Fruit fly (Drosophila melanogaster) whole organism, larva: ENCODE data around the gene CG32819.
"Not testable (repeated sequence)": the region's sequence is repeated elsewhere in the genome, so short reads cannot be mapped to it uniquely, and the experiment has no call there.

Source experiments
- noc ChIP-seq: fragments of 200-800 bp; sonication (Bioruptor generic); optimal IDR thresholded peaks from 3 replicates; lab custom pipeline; 2019; ENCODE audit warnings: missing biosample characterization, mild to moderate bottlenecking, missing genetic modification characterization, moderate library complexity

The CG32819 gene

DNA sequence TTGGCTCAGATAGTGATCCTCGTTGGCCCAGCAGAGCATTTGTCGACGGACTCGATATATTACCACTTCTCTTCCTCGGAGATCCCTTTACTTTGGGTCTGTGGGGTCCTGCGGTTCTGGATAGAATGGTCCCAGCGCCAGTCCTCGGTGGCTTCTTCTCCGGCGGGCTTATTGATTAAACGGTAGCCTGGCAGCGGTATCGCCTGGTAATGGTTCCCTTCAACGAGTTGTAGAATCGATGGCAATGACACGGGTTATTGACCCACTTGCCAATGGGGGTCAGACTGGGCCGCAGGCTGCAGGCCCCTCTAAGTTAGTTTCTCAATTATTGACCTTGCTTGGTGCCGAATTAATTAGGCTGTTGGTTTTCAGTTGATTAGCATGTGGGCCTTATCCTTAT, at the start of gene CG32819:
Gene CG32819, minus strand, starts transcription at position 101 of the 400 bp plus-strand sequence.
- not testable (repeated sequence) for TF ChIP-seq noc (tag; lab: Kevin White, UChicago)

DNA sequence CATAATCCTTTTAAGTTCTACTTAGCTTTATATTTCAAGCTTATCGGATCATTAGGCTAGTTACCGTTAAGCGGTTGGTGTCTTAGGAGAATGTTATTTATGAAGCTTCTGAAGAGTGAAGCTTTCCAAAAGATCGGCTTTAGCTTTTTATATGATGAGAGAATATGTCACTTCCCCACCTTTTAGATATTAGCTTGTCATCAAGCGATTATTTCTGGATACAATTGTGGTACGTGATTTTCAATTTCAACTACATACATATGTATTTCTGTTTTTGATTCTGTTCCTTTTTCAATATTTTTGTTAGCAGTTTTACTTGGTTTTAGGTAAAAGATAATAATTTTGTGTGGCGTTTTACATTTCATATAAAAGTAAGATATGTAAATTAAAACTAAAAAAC, 11.9 kb upstream of the CG32819 start:
- no peak for TF ChIP-seq noc (tag; lab: Kevin White, UChicago)

DNA sequence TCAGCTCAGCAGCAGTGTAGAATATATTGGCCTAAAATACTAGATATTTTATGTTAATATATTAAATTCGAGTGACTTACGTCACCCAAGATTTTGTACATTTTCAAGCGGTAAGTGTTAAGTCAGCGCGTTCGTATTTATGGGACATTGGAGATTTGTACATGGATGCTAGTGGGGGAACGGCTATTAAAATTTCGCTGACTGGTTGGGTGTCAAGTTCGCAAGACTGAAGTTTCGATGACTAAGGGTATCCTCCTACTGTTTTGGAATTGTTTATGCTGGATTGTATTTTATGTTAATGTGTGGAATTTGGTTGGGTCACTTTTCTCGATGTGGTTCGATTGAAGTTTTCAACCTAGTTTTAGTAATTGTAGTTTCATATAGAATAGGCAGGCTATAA, 11.3 kb upstream of the CG32819 start:
- no peak for TF ChIP-seq noc (tag; lab: Kevin White, UChicago)

DNA sequence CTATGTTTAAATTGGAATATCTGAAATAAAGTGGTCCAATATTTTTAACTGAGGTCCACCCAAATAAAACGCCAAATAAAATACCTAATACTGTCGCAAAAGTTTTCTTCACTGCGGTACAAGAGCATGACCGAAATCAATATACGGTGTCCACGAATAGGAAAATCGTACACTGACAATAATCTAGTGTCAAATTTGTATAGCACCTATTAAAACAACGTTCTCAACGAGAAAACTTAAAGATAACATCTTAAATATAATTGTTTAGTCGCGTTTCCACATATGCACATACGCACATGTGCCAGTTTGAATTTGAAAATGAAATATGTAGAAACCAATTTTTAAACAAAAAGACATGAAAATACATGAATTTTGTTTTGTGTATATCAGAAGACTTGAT, 10.5 kb upstream of the CG32819 start:
- TF ChIP-seq noc (tag; lab: Kevin White, UChicago): no peak

DNA sequence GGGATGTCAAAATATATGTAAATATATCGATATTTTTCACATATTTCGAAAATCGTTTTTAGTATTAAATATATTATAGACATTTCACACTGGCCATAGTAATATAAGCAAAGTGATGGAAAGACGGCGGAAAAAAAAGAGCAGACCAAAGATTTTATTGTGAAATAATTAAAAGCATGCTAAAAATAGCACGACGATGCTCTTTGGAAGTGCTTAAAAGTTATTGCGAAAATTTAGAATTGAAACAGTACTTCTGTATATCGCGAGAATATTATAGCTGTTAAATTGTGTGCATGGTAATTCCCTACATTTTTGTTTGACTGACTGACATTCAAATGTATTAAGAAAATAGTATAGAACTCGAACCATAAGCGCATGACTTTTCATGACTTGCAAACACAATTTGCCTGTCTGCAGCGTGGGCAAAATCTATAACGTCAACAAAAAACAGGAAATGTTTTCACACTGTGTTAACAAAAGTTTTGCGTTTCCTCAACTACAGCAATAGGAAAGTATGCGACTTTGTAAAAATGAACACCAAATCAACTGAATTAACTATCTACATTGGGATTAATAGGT, 9.3 kb upstream of the CG32819 start:
- no peak for TF ChIP-seq noc (tag; lab: Kevin White, UChicago)

DNA sequence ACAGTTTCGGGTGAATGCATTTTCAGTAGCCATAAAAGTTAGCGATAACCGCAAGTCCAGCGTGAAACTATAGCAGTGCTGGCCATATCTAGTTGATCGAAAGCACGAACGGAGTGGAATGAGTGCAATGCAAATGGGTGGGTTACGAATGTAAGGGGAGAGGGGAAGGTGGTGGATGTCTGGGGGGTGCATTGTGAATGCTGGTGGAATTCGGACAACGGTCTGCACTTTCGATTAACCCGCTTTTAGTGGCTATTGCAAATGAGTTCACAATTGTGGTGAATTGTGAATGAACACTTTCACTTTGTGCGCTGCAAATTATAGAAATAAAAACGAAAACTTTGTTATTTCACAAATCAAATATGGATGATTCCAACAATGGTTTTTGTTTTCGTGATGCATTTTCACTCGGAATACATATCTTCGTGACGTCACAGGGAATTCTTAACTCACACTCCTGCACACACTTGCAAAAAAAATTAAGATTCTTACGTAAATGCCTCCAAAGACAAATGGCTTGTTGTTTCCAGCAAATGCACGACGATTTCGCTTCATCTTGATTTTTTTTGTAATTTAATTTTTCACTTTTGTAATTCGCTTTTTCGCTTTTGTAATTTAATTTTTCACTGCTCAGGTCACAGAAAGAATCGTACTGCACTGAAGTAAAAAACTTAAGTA, 8.7 kb upstream of the CG32819 start, which contains the start of gene DIP1:
Gene DIP1, minus strand, starts transcription at position 667 of the 678 bp plus-strand sequence.
- TF ChIP-seq noc (tag; lab: Kevin White, UChicago): no peak

DNA sequence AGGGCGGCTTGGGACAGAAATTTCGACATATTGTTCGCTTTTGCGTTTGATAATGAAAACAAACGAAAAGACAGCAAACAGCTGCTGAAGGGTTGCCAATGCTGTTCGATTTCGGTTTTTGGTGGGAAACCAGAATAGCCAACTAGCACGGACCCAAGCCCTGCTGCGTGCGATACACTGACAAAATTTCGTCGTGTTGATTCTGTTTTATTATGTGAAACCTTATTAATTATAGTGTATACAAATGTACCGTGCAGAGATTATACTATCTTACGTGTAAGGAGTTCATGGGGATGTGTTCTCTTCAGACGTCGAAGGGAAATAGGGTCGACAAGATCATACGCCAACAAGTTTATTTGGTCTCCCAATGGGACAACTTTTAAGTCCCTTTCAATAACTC, 2.7 kb upstream of the CG32819 start, which contains the start of gene CG32500:
Gene CG32500, minus strand, starts transcription at position 110 of the 400 bp plus-strand sequence.
- not testable (repeated sequence) for TF ChIP-seq noc (tag; lab: Kevin White, UChicago)

DNA sequence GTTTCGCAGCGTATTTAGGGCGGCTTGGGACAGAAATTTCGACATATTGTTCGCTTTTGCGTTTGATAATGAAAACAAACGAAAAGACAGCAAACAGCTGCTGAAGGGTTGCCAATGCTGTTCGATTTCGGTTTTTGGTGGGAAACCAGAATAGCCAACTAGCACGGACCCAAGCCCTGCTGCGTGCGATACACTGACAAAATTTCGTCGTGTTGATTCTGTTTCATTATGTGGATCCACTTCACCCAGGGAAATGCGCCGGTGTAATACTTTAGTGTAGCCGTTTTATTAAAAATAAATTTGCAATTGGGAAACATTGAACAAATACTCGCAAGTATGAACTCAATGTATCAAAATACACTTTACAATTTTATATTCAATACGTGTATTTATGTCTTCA, 3.4 kb downstream of the CG32819 start, which contains the start of gene CG32857:
Gene CG32857, minus strand, starts transcription at position 101 of the 400 bp plus-strand sequence.
- TF ChIP-seq noc (tag; lab: Kevin White, UChicago): not testable (repeated sequence)

DNA sequence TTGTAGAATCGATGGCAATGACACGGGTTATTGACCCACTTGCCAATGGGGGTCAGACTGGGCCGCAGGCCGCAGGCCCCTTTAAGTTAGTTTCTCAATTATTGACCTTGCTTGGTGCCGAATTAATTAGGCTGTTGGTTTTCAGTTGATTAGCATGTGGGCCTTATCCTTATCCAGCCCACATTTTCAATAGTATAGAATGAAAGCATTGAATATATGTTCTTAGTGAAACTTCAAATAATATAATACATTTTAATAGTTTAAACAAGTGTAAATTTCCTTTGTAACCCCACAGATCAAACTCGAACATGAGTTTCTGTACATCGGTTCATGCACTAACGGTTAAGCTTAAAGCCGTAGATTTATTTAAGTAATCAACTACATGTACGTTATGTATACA, 5.8 kb downstream of the CG32819 start, which contains the start of gene CG32820:
Gene CG32820, minus strand, starts transcription at position 101 of the 400 bp plus-strand sequence.
- not testable (repeated sequence) for TF ChIP-seq noc (tag; lab: Kevin White, UChicago)

DNA sequence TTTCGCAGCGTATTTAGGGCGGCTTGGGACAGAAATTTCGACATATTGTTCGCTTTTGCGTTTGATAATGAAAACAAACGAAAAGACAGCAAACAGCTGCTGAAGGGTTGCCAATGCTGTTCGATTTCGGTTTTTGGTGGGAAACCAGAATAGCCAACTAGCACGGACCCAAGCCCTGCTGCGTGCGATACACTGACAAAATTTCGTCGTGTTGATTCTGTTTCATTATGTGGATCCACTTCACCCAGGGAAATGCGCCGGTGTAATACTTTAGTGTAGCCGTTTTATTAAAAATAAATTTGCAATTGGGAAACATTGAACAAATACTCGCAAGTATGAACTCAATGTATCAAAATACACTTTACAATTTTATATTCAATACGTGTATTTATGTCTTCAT, 9.5 kb downstream of the CG32819 start, which contains the start of gene CG33502:
Gene CG33502, minus strand, starts transcription at position 101 of the 400 bp plus-strand sequence.
- not testable (repeated sequence) for TF ChIP-seq noc (tag; lab: Kevin White, UChicago)

DNA sequence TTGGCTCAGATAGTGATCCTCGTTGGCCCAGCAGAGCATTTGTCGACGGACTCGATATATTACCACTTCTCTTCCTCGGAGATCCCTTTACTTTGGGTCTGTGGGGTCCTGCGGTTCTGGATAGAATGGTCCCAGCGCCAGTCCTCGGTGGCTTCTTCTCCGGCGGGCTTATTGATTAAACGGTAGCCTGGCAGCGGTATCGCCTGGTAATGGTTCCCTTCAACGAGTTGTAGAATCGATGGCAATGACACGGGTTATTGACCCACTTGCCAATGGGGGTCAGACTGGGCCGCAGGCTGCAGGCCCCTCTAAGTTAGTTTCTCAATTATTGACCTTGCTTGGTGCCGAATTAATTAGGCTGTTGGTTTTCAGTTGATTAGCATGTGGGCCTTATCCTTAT, 12.1 kb downstream of the CG32819 start, which contains the start of gene CG17450:
Gene CG17450, minus strand, starts transcription at position 101 of the 400 bp plus-strand sequence.
- not testable (repeated sequence) for TF ChIP-seq noc (tag; lab: Kevin White, UChicago)

DNA sequence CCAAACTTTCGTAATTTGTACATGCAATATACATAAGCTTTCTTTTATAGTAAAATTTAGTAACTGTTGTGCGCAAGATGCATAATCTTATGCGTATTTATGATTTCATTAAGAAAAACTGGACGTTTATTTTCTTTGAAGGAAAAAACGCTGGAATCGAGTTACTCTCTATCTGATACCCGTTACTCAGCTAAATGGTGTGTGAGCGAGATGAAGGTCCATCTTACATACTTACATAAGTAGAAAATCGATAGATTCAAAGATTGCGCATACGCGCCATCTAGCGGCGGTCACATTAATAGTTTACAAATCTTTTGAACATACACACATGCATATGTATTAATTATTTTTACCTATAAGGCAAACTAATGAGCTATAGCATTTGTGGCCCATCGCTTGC, 15.4 kb downstream of the CG32819 start:
- TF ChIP-seq noc (tag; lab: Kevin White, UChicago): no peak

DNA sequence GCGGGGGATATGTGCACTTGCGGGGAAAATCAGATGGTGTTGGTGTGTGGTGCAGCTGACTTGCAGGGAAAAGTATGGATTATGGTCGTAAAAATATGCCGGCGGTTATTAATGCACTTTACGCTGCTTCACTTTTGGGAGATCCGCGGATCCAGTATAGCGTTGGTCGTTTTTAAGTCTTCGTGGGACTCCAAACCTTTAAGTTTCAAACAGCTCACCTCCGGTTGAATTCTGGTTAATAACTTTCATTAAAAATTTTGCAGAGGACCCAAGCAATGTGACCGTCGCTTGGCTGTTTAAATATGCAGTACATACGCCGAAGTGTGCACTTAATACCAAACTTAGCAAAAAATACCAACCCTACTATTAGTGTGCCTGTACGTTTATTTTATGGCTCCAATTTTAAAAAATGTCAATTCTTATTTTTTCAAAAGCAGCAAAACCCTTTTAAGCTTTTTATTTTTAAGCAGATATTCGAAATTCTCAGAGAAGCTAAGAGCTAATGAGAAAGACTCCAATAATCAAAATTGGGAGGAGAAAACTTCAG, 15.9 kb downstream of the CG32819 start, which contains the start of gene GCS2alpha:
Gene GCS2alpha, minus strand, starts transcription at position 309 of the 547 bp plus-strand sequence.
- TF ChIP-seq noc (tag; lab: Kevin White, UChicago): no peak

DNA sequence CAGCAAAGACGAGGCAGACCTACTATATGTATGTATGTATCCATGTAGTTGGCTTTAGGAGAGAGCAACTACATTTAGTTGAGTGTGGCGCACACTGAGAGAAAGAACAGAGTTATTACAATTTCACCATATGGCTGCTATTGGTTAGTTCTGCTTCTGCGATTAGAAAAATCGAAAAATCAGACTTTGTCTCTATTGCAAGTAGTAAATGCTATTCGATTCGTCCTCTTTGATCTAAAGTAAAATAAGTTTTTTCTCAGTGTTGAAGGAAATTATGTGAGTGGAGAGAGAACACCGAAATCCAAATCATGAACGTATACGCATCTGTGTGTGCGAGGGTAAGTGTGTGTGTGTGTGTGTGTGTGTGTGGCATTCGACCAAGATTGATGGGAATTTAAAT, 27.0 kb downstream of the CG32819 start:
- peak; percentile 69 for TF ChIP-seq noc (tag; lab: Kevin White, UChicago)

DNA sequence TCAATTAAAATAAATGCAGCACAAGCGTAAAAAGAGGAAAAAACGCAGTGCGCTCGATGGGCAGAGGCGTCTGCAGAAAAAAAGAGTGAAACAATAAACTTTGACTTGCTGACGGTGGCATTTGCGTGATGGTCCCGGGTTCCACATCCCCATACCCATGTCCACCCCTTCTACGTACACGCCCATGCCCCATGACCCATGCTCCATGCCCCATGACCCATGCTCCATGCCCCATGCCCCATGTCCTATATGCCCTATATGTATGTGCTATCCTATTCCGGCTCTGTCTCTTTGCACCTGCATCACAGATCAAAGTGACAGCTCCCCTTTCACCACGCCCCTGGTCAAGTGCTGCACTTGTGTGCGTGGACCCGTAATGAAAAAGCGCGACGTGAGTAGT, 28.9 kb downstream of the CG32819 start:
- TF ChIP-seq noc (tag; lab: Kevin White, UChicago): no peak

DNA sequence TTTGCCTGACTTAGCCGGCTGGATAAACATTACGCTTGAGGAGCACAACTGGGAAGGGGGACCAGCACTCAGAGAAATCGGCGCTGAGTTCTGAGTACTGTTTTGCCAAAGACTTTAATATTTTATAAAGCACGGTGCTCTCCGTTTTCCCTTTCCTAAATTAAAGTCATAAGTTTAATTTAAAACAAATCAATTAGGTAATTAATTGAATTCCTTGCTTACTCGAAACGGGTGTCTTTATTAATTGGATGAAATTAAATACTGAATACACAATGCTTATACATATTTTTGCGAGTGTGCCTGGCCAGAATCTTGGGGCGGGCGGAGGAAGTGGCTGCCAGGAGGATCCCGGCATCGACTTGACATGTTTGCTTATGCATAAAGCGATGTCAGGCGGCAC, 31.0 kb downstream of the CG32819 start:
- TF ChIP-seq noc (tag; lab: Kevin White, UChicago): no peak
